Worm (Caenorhabditis elegans): ENCODE data around the gene srab-14.

ce11 chrII:7478487-7479234 lies 20.6 kb downstream of the srab-14 start, which contains the start of the genes aka-1 and ubc-6:
- TF ChIP-seq snpc-4 (tag; optimal IDR thresholded peaks at IDR 0.05): peak; percentile 62
- TF ChIP-seq elt-3 (tag; optimal IDR thresholded peaks at IDR 0.05): peak in 1 of 3 experiments; percentile 26
